Fruit fly (Drosophila melanogaster) whole organism, wandering third instar larva: ENCODE results near the gene GABA-B-R1.

Source experiments
- Abd-B ChIP-seq: fragments of >200 bp; optimal IDR thresholded peaks from 2 replicates; lab custom pipeline; 2017; ENCODE audit warnings: missing biosample characterization, missing genetic modification characterization
- CG32264 ChIP-seq: fragments of 200-800 bp; sonication (Bioruptor generic); optimal IDR thresholded peaks from 2 replicates; lab custom pipeline; 2016; ENCODE audit warnings: missing biosample characterization, missing genetic modification characterization
- CG9705 ChIP-seq: fragments of 200-800 bp; sonication (Bioruptor generic); optimal IDR thresholded peaks from 2 replicates; lab custom pipeline; 2018; ENCODE audit warnings: missing biosample characterization, mild to moderate bottlenecking, missing genetic modification characterization
- CrebA ChIP-seq: fragments of 200-800 bp; sonication (Bioruptor generic); optimal IDR thresholded peaks from 2 replicates; lab custom pipeline; 2016; ENCODE audit warnings: missing biosample characterization, mild to moderate bottlenecking, missing genetic modification characterization, borderline replicate concordance
- Dfd ChIP-seq: fragments of >200 bp; optimal IDR thresholded peaks from 2 replicates; lab custom pipeline; 2017; ENCODE audit warnings: missing biosample characterization, missing genetic modification characterization
- Dif ChIP-seq: fragments of 200-275, 200-300 bp; sonication (Bioruptor generic); optimal IDR thresholded peaks from 2 replicates; lab custom pipeline; 2018; ENCODE audit warnings: missing biosample characterization, missing genetic modification characterization; ENCODE audit not compliant: partially characterized antibody
- GATAd ChIP-seq: sonication (Bioruptor generic); optimal IDR thresholded peaks from 2 replicates; lab custom pipeline; 2016; ENCODE audit warnings: missing biosample characterization, missing genetic modification characterization
- HLH106 ChIP-seq: fragments of 200-800 bp; optimal IDR thresholded peaks from 3 replicates; lab custom pipeline; 2019; ENCODE audit warnings: missing biosample characterization, mild to moderate bottlenecking, missing genetic modification characterization, moderate library complexity
- Hnf4 ChIP-seq: fragments of 200-800 bp; sonication (Bioruptor generic); optimal IDR thresholded peaks from 2 replicates; lab custom pipeline; 2016; ENCODE audit warnings: missing biosample characterization, mild to moderate bottlenecking, missing genetic modification characterization
- Hr78 ChIP-seq: fragments of >200 bp; optimal IDR thresholded peaks from 2 replicates; lab custom pipeline; 2017; ENCODE audit warnings: missing biosample characterization, missing genetic modification characterization
- Hr83 ChIP-seq: fragments of 200-300 bp; sonication (Bioruptor generic); optimal IDR thresholded peaks from 2 replicates; lab custom pipeline; 2016; ENCODE audit warnings: missing biosample characterization, mild to moderate bottlenecking, missing genetic modification characterization, moderate library complexity; ENCODE audit not compliant: poor library complexity, severe bottlenecking
- Jra ChIP-seq: sonication (Bioruptor generic); optimal IDR thresholded peaks from 2 replicates; lab custom pipeline; 2016; ENCODE audit warnings: missing biosample characterization, missing genetic modification characterization
- Mio ChIP-seq: sonication (Bioruptor generic); optimal IDR thresholded peaks from 2 replicates; lab custom pipeline; 2016; ENCODE audit warnings: missing biosample characterization, missing genetic modification characterization
- Myc ChIP-seq: fragments of >200 bp; optimal IDR thresholded peaks from 2 replicates; lab custom pipeline; 2017
- N ChIP-seq: fragments of >200 bp; optimal IDR thresholded peaks from 2 replicates; lab custom pipeline; 2018; ENCODE audit warnings: missing biosample characterization, missing external identifiers, missing genetic modification characterization
- OdsH ChIP-seq: fragments of 200-800 bp; sonication (Bioruptor generic); optimal IDR thresholded peaks from 2 replicates; lab custom pipeline; 2016; ENCODE audit warnings: missing biosample characterization, mild to moderate bottlenecking, missing genetic modification characterization
- Rel ChIP-seq, 2 experiments: fragments of 200-800 bp; sonication (Bioruptor generic) in 1 of 2; optimal IDR thresholded peaks; 2 replicates in 1 of 2; 3 replicates in 1 of 2; lab custom pipeline; 2016 to 2019; ENCODE audit warnings: mild to moderate bottlenecking in 2 of 2, missing biosample characterization in 2 of 2, missing genetic modification characterization in 2 of 2, moderate library complexity in 1 of 2
- Vsx2 ChIP-seq: fragments of 200-300, 225-300 bp; sonication (Bioruptor generic); optimal IDR thresholded peaks from 2 replicates; lab custom pipeline; 2018; ENCODE audit warnings: missing biosample characterization, missing genetic modification characterization; ENCODE audit not compliant: partially characterized antibody
- br ChIP-seq: fragments of 200-800 bp; sonication (Bioruptor generic); optimal IDR thresholded peaks from 2 replicates; lab custom pipeline; 2016; ENCODE audit warnings: missing biosample characterization, missing genetic modification characterization
- brk ChIP-seq: fragments of 200-800 bp; sonication (Bioruptor generic); optimal IDR thresholded peaks from 2 replicates; lab custom pipeline; 2016; ENCODE audit warnings: missing biosample characterization, mild to moderate bottlenecking, missing genetic modification characterization
- dmrt93B ChIP-seq: fragments of 200-800 bp; sonication (Bioruptor generic); optimal IDR thresholded peaks from 2 replicates; lab custom pipeline; 2018; ENCODE audit warnings: missing biosample characterization, mild to moderate bottlenecking, missing genetic modification characterization
- foxo ChIP-seq, 2 experiments: fragments of 200-800 bp; sonication (Bioruptor generic); optimal IDR thresholded peaks; 2 replicates in 1 of 2; 3 replicates in 1 of 2; lab custom pipeline; 2016 to 2017; ENCODE audit warnings: missing biosample characterization in 2 of 2, missing genetic modification characterization in 2 of 2
- fru ChIP-seq: fragments of 200-800 bp; sonication (Bioruptor generic); optimal IDR thresholded peaks from 3 replicates; lab custom pipeline; 2016; ENCODE audit warnings: missing biosample characterization, mild to moderate bottlenecking, missing genetic modification characterization
- h ChIP-seq: fragments of 200-800 bp; sonication (Bioruptor generic); optimal IDR thresholded peaks from 3 replicates; lab custom pipeline; 2016; ENCODE audit warnings: missing biosample characterization, mild to moderate bottlenecking, missing genetic modification characterization
- jim ChIP-seq: fragments of 175-275, 200-325 bp; sonication (Bioruptor generic); optimal IDR thresholded peaks from 2 replicates; lab custom pipeline; 2016; ENCODE audit warnings: missing biosample characterization, mild to moderate bottlenecking, missing genetic modification characterization
- lola ChIP-seq: fragments of >200 bp; optimal IDR thresholded peaks from 2 replicates; lab custom pipeline; 2017; ENCODE audit warnings: missing biosample characterization, missing genetic modification characterization
- psq ChIP-seq: fragments of 200-800 bp; sonication (Bioruptor generic); optimal IDR thresholded peaks from 3 replicates; lab custom pipeline; 2017; ENCODE audit warnings: missing biosample characterization, mild to moderate bottlenecking, missing genetic modification characterization, moderate library complexity
- sage ChIP-seq: fragments of 200-800 bp; sonication (Bioruptor generic); optimal IDR thresholded peaks from 2 replicates; lab custom pipeline; 2016; ENCODE audit warnings: missing biosample characterization, mild to moderate bottlenecking, missing genetic modification characterization
- tai ChIP-seq: sonication (Bioruptor generic); optimal IDR thresholded peaks from 2 replicates; lab custom pipeline; 2016; ENCODE audit warnings: missing biosample characterization, missing genetic modification characterization
- usp ChIP-seq: fragments of >200 bp; optimal IDR thresholded peaks from 2 replicates; lab custom pipeline; 2017; ENCODE audit warnings: missing biosample characterization, missing genetic modification characterization

GABA-B-R1 gene

DNA sequence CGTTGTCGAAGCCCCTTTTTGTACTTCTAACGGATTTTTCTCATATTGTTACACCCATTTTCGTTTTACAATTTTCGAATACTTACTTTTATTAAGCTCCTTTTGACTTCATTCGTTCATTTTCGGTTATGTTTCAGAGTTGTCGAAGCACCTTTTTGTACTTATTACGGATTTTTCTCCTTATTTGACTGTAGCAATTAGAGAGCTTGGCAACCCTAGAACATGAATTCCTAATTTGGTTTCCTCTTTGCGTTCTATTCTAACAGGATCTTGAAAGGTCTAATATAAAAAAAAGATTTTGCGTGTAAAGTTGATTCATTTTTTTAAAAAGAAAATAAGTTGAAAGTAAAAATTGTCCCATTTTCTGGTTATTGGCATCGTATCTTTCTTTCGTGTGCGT lies 46.0 kb downstream of the GABA-B-R1 start:
- no peak for TF ChIP-seq Rel (GFP tag; optimal IDR thresholded peaks at IDR 0.05; lab: Kevin White, UChicago)
- TF ChIP-seq Rel (tag; optimal IDR thresholded peaks at IDR 0.05; lab: Kevin White, UChicago), result no peak
- no peak for TF ChIP-seq Mio (GFP tag; lab: Kevin White, UChicago)
- TF ChIP-seq psq, result no peak
- TF ChIP-seq Dif (GFP tag; lab: Kevin White, UChicago), result no peak
- TF ChIP-seq usp (GFP tag; lab: Kevin White, UChicago), result no peak
- TF ChIP-seq HLH106, result no peak
- TF ChIP-seq, all 38 proteins: peak for 0

DNA sequence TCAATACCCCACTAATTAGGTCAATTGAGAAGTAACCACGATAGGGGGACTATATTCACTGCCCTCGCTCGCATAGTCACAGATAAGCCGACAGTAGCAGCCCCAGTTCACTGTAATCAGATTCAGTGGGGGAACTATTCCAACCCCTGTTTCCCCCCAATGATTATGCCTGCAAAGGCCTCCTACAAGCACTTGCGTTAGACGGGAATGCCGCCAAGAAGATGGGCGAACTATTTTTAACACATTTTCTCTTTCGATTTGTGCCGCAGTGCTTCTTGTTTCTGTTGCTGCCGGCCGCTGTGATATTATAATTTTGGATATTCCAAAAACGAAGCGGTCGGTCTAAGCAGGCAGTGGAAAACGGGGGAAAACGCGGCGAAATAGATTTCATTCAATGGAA lies 49.5 kb downstream of the GABA-B-R1 start:
- no peak for TF ChIP-seq h
- TF ChIP-seq Myc (lab: Kevin White, UChicago), result no peak
- no peak for TF ChIP-seq sage (GFP tag; lab: Kevin White, UChicago)
- TF ChIP-seq tai (GFP tag; lab: Kevin White, UChicago), result no peak
- TF ChIP-seq dmrt93B (GFP tag; lab: Kevin White, UChicago), result no peak
- no peak for TF ChIP-seq Hr83 (GFP tag; lab: Kevin White, UChicago)
- TF ChIP-seq Abd-B (GFP tag; lab: Kevin White, UChicago), result no peak
- TF ChIP-seq N (GFP tag; lab: Kevin White, UChicago), result no peak
- no peak for TF ChIP-seq fru (GFP tag; lab: Kevin White, UChicago)
- no peak for TF ChIP-seq Jra (GFP tag; lab: Kevin White, UChicago)
- no peak for TF ChIP-seq CG32264 (GFP tag; lab: Kevin White, UChicago)
- no peak for TF ChIP-seq foxo (GFP tag; optimal IDR thresholded peaks at IDR 0.05; lab: Kevin White, UChicago)
- no peak for TF ChIP-seq Dif (GFP tag; lab: Kevin White, UChicago)
- TF ChIP-seq GATAd (GFP tag; lab: Kevin White, UChicago), result no peak
- TF ChIP-seq CrebA (GFP tag; lab: Kevin White, UChicago), result no peak

DNA sequence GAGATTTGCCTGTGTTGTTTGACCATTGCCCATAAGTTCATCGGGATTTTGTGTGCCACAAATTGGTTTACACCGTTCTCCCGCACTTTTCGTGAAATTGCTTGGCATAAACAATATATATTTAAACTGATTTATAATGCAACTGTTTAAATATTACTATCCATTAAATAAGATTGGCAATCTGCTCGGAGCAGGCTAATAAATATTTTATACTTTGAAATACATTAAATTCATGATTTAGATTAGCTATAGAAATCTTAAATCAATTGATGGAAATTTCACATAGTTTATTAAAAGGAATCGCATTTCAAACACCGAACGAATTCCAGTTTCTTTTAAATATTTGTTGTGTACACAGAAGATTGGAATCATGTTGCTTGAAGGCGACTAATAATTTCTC lies 50.0 kb downstream of the GABA-B-R1 start:
- TF ChIP-seq Dfd (GFP tag; lab: Kevin White, UChicago) (no peak), sage (GFP tag; lab: Kevin White, UChicago) (no peak), h (no peak), Mio (GFP tag; lab: Kevin White, UChicago) (no peak), Hr83 (GFP tag; lab: Kevin White, UChicago) (no peak), jim (no peak), psq (no peak), foxo (GFP tag; optimal IDR thresholded peaks at IDR 0.05; lab: Kevin White, UChicago) (no peak), Vsx2 (GFP tag; lab: Kevin White, UChicago) (no peak), N (GFP tag; lab: Kevin White, UChicago) (no peak), GATAd (GFP tag; lab: Kevin White, UChicago) (no peak), lola (GFP tag; lab: Kevin White, UChicago) (no peak)

DNA sequence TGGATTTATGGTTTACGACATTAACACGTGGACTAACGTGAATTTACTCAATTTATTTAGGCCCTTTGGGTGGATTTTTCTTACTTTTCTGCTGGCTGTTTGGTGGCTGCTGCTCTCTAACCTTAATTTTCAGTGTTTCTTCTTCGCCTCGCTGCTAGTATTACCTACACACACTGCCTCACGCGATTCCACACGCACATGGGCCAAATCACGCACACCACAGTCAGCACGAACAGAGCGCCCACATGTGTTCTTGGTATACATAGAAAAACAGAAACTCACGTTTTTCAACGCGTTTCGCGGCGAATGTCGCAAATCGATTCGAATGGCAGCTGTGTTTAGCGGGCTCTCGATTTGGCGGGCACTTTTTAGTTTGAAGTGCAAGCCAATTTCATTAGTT lies 51.7 kb downstream of the GABA-B-R1 start:
- TF ChIP-seq sage (GFP tag; lab: Kevin White, UChicago) (no peak), h (peak; percentile 19), psq (peak; percentile 42), brk (GFP tag; lab: Kevin White, UChicago) (peak; percentile 63), Hr83 (GFP tag; lab: Kevin White, UChicago) (peak; percentile 65), OdsH (GFP tag; lab: Kevin White, UChicago) (peak; percentile 9), HLH106 (peak; percentile 24), br (no peak), Myc (lab: Kevin White, UChicago) (peak; percentile 76), tai (GFP tag; lab: Kevin White, UChicago) (peak; percentile 28), GATAd (GFP tag; lab: Kevin White, UChicago) (no peak)
- TF ChIP-seq, all 38 proteins: peak for 8

DNA sequence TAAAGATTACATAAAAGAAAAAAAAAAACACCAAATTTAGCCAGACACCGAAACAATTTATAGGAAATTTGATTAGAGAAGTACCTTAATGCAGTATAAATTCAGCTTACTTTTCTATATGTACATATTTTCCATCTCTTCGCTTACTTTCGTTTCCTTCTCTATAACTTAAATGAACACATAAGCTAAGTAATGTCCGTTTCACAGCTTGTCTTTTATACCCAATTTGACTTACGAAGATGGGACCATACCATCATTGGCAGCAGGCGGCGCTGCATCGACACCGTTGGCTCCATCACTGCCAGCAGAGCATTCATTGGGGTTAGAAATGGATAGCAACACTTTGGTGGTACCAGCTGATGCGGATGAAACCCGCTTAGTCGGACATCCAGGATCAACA lies 54.1 kb downstream of the GABA-B-R1 start, which contains the start of gene vig:
TSS of gene vig (minus strand) at position 101 of the 400 bp plus-strand sequence.
- TF ChIP-seq Dif (GFP tag; lab: Kevin White, UChicago) (no peak), Myc (lab: Kevin White, UChicago) (no peak), lola (GFP tag; lab: Kevin White, UChicago) (no peak), psq (no peak), CG32264 (GFP tag; lab: Kevin White, UChicago) (no peak), Dfd (GFP tag; lab: Kevin White, UChicago) (no peak), br (no peak), Jra (GFP tag; lab: Kevin White, UChicago) (no peak), CG9705 (GFP tag; lab: Kevin White, UChicago) (no peak), Hnf4 (GFP tag; lab: Kevin White, UChicago) (no peak), Hr78 (GFP tag; lab: Kevin White, UChicago) (no peak), sage (GFP tag; lab: Kevin White, UChicago) (no peak), dmrt93B (GFP tag; lab: Kevin White, UChicago) (no peak), Rel (GFP tag; optimal IDR thresholded peaks at IDR 0.05; lab: Kevin White, UChicago) (no peak), Rel (tag; optimal IDR thresholded peaks at IDR 0.05; lab: Kevin White, UChicago) (no peak), jim (no peak), Vsx2 (GFP tag; lab: Kevin White, UChicago) (no peak)
